Fruit fly (Drosophila melanogaster) Kc167 (cell line): Measurements from ENCODE around the gene TfIIB.

Source experiments
- Myc ChIP-seq: fragments of >200 bp; optimal IDR thresholded peaks from 2 replicates; lab custom pipeline; 2017; ENCODE audit warnings: missing external identifiers
- Sin3A ChIP-seq: fragments of >200 bp; optimal IDR thresholded peaks from 2 replicates; lab custom pipeline; 2018; ENCODE audit warnings: missing external identifiers
- h ChIP-seq: fragments of >200 bp; optimal IDR thresholded peaks from 3 replicates; lab custom pipeline; 2018; ENCODE audit warnings: missing external identifiers
- insv ChIP-seq: fragments of >200 bp; optimal IDR thresholded peaks from 3 replicates; lab custom pipeline; 2018; ENCODE audit warnings: missing external identifiers
- psq ChIP-seq: fragments of >200 bp; optimal IDR thresholded peaks from 2 replicates; lab custom pipeline; 2017; ENCODE audit warnings: missing external identifiers
- ttk ChIP-seq: sonication (Bioruptor generic); optimal IDR thresholded peaks from 2 replicates; lab custom pipeline; 2017; ENCODE audit warnings: missing external identifiers

The TfIIB gene

DNA sequence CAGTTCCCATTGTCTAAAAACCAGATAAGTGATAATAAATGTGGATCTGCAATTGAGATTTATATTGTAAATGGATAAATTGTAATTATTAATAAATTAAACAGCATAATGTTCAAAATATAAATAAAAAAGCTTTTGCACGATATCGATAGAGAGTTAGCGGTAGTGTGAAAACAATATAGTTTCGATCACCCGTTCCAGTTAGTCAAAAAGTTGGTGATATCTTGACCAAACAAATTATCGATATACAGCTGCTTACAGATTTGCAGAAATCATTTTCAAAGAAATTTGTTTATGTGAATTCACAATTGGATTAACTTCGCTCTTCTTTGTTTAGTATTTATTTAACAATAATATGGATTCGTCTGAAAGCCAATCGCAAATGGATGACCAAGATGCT lies 8.0 kb downstream of the TfIIB start, which contains the start of gene Nse4:
Gene Nse4, plus strand, starts transcription at position 267 of the 400 bp plus-strand sequence.
- TF ChIP-seq Sin3A (lab: Kevin White, UChicago), result no peak
- no peak for TF ChIP-seq h (lab: Kevin White, UChicago)
- TF ChIP-seq Myc (lab: Kevin White, UChicago), result no peak
- no peak for TF ChIP-seq ttk (lab: Kevin White, UChicago)
- TF ChIP-seq psq (lab: Kevin White, UChicago), result no peak
- TF ChIP-seq insv (lab: Kevin White, UChicago), result no peak

DNA sequence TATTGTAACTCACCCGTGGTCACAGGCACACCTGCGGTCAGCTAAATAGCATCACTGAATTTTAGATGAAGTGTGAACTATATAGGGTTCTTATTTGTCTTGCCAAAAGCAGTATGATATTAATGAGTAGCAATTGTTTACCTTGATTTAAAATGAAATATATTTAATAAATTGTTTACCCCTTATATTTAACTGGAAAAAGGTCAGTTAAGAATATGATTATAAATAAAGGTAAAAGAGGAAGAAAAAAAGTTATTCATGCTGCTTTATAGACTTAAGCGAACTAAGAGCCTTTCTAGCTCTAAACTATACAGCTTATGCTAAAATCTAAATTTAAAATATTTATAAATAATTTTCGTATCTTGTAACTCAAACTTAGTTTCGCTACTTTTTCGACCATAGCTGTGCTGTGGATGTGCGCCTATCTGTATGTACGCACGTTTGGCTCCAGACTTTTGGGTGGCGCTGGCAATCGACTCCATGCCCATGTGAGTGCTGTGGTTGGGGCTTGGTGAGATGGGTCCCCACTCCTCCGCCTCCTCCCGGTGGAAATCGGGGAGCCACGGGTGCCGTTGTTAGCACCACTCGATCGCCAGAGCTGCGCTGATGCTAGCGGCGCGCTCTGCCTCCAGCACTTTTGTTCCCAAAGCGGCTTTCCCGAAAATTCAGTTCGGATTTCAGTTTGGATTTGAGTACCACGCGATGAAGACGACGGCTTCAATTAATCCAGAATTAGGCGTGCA lies 11.1 kb downstream of the TfIIB start, which contains the start of gene loh:
Gene loh, plus strand, starts transcription at position 487 of the 743 bp plus-strand sequence.
- TF ChIP-seq Sin3A (lab: Kevin White, UChicago) (no peak), Myc (lab: Kevin White, UChicago) (no peak), psq (lab: Kevin White, UChicago) (no peak), h (lab: Kevin White, UChicago) (no peak)

dm6 chr2L:10452296-10452695 lies 21.2 kb downstream of the TfIIB start, which contains the start of gene ppk10:
ppk10 (minus strand) TSS chr2L:10452396.
- no peak for TF ChIP-seq ttk (lab: Kevin White, UChicago)
- TF ChIP-seq Myc (lab: Kevin White, UChicago), result no peak
- TF ChIP-seq psq (lab: Kevin White, UChicago), result no peak
- no peak for TF ChIP-seq Sin3A (lab: Kevin White, UChicago)
- TF ChIP-seq insv (lab: Kevin White, UChicago), result no peak
- TF ChIP-seq h (lab: Kevin White, UChicago), result no peak

- TF ChIP-seq Myc (lab: Kevin White, UChicago) (no peak), ttk (lab: Kevin White, UChicago) (no peak), psq (lab: Kevin White, UChicago) (no peak), insv (lab: Kevin White, UChicago) (no peak), Sin3A (lab: Kevin White, UChicago) (no peak)
These were observed 24.9 kb downstream of the TfIIB start for dm6 chr2L:10455944-10456520.

DNA sequence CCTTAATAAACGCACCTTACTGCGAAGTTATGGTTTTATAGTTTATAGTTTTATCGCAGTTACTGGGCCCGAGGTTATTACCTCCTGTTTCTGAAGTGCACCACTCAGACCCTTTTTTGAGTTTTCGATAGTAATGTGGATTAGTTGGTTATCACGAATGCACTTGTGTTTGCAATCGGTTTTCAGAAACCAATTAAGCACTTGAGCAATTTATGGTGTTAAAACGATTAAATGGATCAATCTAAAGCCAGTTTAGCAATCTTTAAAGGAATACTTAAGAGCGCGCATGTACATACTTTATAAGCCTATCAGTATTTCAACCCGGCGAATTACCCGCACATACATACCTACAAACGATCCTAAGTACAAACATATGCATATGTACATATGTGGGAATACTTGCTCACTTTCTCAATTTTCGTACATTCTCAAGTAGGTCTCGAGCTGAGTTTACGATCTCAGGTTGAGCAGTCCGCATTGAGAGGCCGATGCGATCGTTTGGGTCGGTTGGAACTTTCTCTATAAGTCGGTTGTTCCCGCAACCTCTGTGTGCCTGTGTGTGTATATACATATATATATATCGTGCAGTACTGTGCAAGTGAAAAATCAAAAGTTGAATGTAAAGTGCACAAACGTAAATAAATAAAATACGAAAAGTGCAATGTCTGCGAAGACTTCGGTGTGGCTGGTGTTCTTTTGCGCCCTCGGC lies 26.2 kb downstream of the TfIIB start, which contains the start of the genes LManI and LManII:
Gene LManI, minus strand, starts transcription at position 51 of the 709 bp plus-strand sequence.
Gene LManII, plus strand, starts transcription at position 468 of the 709 bp plus-strand sequence.
- TF ChIP-seq insv (lab: Kevin White, UChicago) (no peak), Myc (lab: Kevin White, UChicago) (no peak), h (lab: Kevin White, UChicago) (no peak), psq (lab: Kevin White, UChicago) (no peak), Sin3A (lab: Kevin White, UChicago) (no peak), ttk (lab: Kevin White, UChicago) (no peak)

DNA sequence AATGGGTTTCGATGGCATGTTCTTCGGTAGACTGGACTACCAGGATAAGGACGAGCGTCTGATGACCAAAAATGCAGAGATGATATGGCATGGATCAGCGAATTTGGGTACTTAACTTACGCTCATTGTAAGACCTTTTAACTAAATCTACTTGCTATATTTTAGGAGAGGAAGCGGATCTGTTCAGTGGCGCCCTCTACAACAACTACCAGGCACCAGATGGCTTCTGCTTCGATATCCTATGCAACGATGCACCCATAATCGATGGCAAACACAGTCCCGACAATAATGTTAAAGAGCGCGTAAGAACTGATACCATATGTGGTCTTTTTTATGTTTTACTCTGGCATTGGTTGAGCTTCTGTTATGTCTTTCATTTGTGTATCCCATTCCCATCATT lies 27.8 kb downstream of the TfIIB start:
- no peak for TF ChIP-seq Myc (lab: Kevin White, UChicago)
- TF ChIP-seq psq (lab: Kevin White, UChicago), result no peak
- no peak for TF ChIP-seq insv (lab: Kevin White, UChicago)
- TF ChIP-seq Sin3A (lab: Kevin White, UChicago), result no peak
- no peak for TF ChIP-seq h (lab: Kevin White, UChicago)

dm6 chr2L:10466865-10467270 lies 35.7 kb downstream of the TfIIB start:
- no peak for TF ChIP-seq h (lab: Kevin White, UChicago)
- TF ChIP-seq ttk (lab: Kevin White, UChicago), result no peak
- no peak for TF ChIP-seq Sin3A (lab: Kevin White, UChicago)
- no peak for TF ChIP-seq psq (lab: Kevin White, UChicago)
- no peak for TF ChIP-seq Myc (lab: Kevin White, UChicago)

DNA sequence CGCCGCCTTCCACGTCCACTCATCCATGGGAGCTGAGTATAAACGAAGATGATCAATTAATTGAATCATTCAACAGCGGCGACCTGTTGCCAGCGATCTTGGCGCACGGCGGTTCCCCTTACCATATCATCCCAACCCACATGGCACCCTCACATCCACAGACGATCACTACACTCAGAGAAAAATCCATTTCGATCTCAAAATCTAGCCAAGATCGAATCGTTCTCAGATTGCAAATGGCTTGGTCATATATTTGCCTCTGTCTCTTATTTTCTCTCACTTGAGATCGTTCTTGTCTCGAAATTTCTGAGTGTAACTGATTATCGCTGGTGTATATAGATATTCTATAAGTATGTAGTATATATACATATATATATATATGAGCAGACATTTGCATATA lies 37.2 kb downstream of the TfIIB start:
- no peak for TF ChIP-seq ttk (lab: Kevin White, UChicago)
- no peak for TF ChIP-seq h (lab: Kevin White, UChicago)
- no peak for TF ChIP-seq Myc (lab: Kevin White, UChicago)
- no peak for TF ChIP-seq Sin3A (lab: Kevin White, UChicago)
- no peak for TF ChIP-seq insv (lab: Kevin White, UChicago)
- TF ChIP-seq psq (lab: Kevin White, UChicago), result no peak

DNA sequence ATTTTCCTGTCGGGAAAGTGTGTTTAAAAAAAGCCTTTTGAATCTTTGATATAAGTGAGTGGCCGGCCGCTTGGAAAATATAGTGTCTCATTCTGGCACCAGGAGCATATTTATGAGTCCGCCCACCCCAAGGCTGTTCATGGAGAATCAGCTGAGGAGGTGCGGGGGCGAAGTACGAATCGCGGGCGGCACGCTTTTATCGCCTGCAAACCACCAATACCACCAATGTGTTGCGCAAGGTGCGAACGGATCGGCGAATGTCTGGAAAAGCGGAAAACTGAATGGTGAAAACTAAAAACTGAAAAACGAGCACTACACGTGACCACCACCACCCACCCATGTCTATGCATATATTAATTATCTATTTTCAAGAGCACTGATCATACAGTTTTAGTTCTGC lies 37.8 kb downstream of the TfIIB start:
- TF ChIP-seq psq (lab: Kevin White, UChicago) (no peak), Sin3A (lab: Kevin White, UChicago) (no peak), insv (lab: Kevin White, UChicago) (no peak), h (lab: Kevin White, UChicago) (no peak), Myc (lab: Kevin White, UChicago) (no peak)

DNA sequence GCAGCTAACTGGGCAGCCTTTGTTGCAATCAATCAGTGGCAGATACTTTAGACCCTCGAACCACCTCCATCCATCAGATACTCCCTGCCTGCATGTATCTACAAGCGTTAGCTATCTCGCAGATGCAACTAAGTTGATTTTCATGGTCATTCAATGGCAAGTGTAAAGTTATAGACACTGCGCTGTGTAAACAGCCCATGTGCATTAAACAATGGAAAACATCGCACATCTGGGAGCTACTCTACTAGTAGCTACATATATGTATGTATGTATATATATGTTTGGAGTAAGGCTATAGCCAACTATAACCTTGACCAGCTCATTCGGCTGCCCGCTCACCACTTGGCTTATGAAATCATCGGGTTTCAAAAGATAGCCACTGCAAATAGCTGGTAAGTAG lies 39.1 kb downstream of the TfIIB start:
- TF ChIP-seq Myc (lab: Kevin White, UChicago) (no peak), h (lab: Kevin White, UChicago) (no peak), ttk (lab: Kevin White, UChicago) (no peak), insv (lab: Kevin White, UChicago) (no peak), psq (lab: Kevin White, UChicago) (no peak), Sin3A (lab: Kevin White, UChicago) (no peak)

dm6 chr2L:10472257-10472656 lies 41.1 kb downstream of the TfIIB start:
- TF ChIP-seq Sin3A (lab: Kevin White, UChicago), result no peak
- TF ChIP-seq Myc (lab: Kevin White, UChicago), result no peak
- TF ChIP-seq h (lab: Kevin White, UChicago), result no peak
- TF ChIP-seq ttk (lab: Kevin White, UChicago), result no peak
- no peak for TF ChIP-seq insv (lab: Kevin White, UChicago)
- TF ChIP-seq psq (lab: Kevin White, UChicago), result no peak
